Worm (Caenorhabditis elegans) whole organism, L1 larva: ENCODE data around the gene vps-24.

ENCODE experiments used
- C04F5.9 ChIP-seq: sonication (generic microtip); optimal IDR thresholded peaks from 2 replicates; lab custom pipeline; 2016; ENCODE audit warnings: missing genetic modification characterization, missing compliant biosample characterization
- aha-1 ChIP-seq: fragments of 150-350 bp; optimal IDR thresholded peaks from 2 replicates; lab custom pipeline; 2014; ENCODE audit warnings: missing biosample characterization, missing genetic modification characterization
- blmp-1 ChIP-seq: fragments of 150-350 bp; optimal IDR thresholded peaks from 2 replicates; lab custom pipeline; 2014; ENCODE audit warnings: missing biosample characterization, missing genetic modification characterization
- ceh-63 ChIP-seq: fragments of 200-800 bp; sonication (Bioruptor generic); optimal IDR thresholded peaks from 2 replicates; lab custom pipeline; 2018; ENCODE audit warnings: mild to moderate bottlenecking, missing genetic modification characterization, missing compliant biosample characterization
- ceh-8 ChIP-seq: fragments of 200-800 bp; sonication (Bioruptor generic); optimal IDR thresholded peaks from 2 replicates; lab custom pipeline; 2018; ENCODE audit warnings: mild to moderate bottlenecking, missing genetic modification characterization, moderate library complexity, missing compliant biosample characterization
- ceh-82 ChIP-seq, 3 experiments: fragments of 150-350 bp in 1 of 3; sonication (generic microtip) in 2 of 3; optimal IDR thresholded peaks; 2 replicates each; lab custom pipeline; 2014 to 2017; ENCODE audit warnings: missing biosample characterization in 3 of 3, missing genetic modification characterization in 3 of 3
- ceh-88 ChIP-seq: fragments of 200-800 bp; sonication (Bioruptor generic); IDR thresholded peaks from 2 replicates; pipeline ENCODE4 v1.3.6; 2022; ENCODE audit warnings: missing genetic modification characterization, missing compliant biosample characterization
- ceh-90 ChIP-seq: sonication (generic microtip); optimal IDR thresholded peaks from 2 replicates; lab custom pipeline; 2016; ENCODE audit warnings: missing genetic modification characterization, missing compliant biosample characterization
- dsc-1 ChIP-seq: sonication (generic microtip); optimal IDR thresholded peaks from 2 replicates; lab custom pipeline; 2016; ENCODE audit warnings: mild to moderate bottlenecking, missing genetic modification characterization, missing compliant biosample characterization
- efl-1 ChIP-seq, 4 experiments: fragments of 150-350 bp; optimal IDR thresholded peaks in 3 of 4; peaks in 1 of 4; 1 replicate in 1 of 4; 2 replicates in 3 of 4; lab custom pipeline; 2014; ENCODE audit warnings: missing biosample characterization in 2 of 4, missing genetic modification characterization in 2 of 4, missing genetic modification reagents in 2 of 4
- elt-3 ChIP-seq, 6 experiments: fragments of 150-350 bp in 1 of 6; sonication (generic microtip); optimal IDR thresholded peaks; 2 replicates each; lab custom pipeline; 2017 to 2018; ENCODE audit warnings: missing biosample characterization in 6 of 6, missing genetic modification characterization in 6 of 6, inconsistent platforms in 1 of 6
- ets-5 ChIP-seq: fragments of 200-800 bp; sonication (Bioruptor generic); IDR thresholded peaks from 2 replicates; pipeline ENCODE4 v1.3.6; 2022; ENCODE audit warnings: missing genetic modification characterization, missing compliant biosample characterization
- fkh-4 ChIP-seq: sonication (generic microtip); optimal IDR thresholded peaks from 2 replicates; lab custom pipeline; 2016; ENCODE audit warnings: missing compliant biosample characterization, missing genetic modification characterization, borderline replicate concordance
- fkh-8 ChIP-seq: sonication (generic microtip); optimal IDR thresholded peaks from 2 replicates; lab custom pipeline; 2016; ENCODE audit warnings: mild to moderate bottlenecking, missing genetic modification characterization, missing compliant biosample characterization
- hlh-4 ChIP-seq: sonication (generic microtip); optimal IDR thresholded peaks from 2 replicates; lab custom pipeline; 2016; ENCODE audit warnings: mild to moderate bottlenecking, missing genetic modification characterization, missing compliant biosample characterization
- isw-1 ChIP-seq: fragments of 200-800 bp; sonication (Bioruptor generic); IDR thresholded peaks from 2 replicates; pipeline ENCODE4 v1.3.6; 2022; ENCODE audit warnings: missing genetic modification characterization, missing compliant biosample characterization
- lin-14 ChIP-seq: fragments of 200-800 bp; sonication (Bioruptor generic); optimal IDR thresholded peaks from 2 replicates; lab custom pipeline; 2018; ENCODE audit warnings: mild to moderate bottlenecking, missing genetic modification characterization, moderate library complexity, missing compliant biosample characterization
- lin-15B ChIP-seq: fragments of 150-350 bp; sonication (generic microtip); optimal IDR thresholded peaks from 3 replicates; lab custom pipeline; 2014; ENCODE audit warnings: missing biosample characterization, missing genetic modification characterization
- lin-35 ChIP-seq, 2 experiments: fragments of 150-350 bp; optimal IDR thresholded peaks; 2 replicates each; lab custom pipeline; 2014; ENCODE audit warnings: missing biosample characterization in 2 of 2, missing genetic modification characterization in 2 of 2, missing genetic modification reagents in 2 of 2
- lin-39 ChIP-seq: fragments of 150-350 bp; optimal IDR thresholded peaks from 2 replicates; lab custom pipeline; 2014; ENCODE audit warnings: missing biosample characterization, missing genetic modification reagents, missing genetic modification characterization
- lsy-2 ChIP-seq, 2 experiments: fragments of 150-350 bp; optimal IDR thresholded peaks; 2 replicates each; lab custom pipeline; 2014; ENCODE audit warnings: missing biosample characterization in 2 of 2, missing genetic modification characterization in 2 of 2
- mab-9 ChIP-seq: fragments of 200-800 bp; sonication (Bioruptor generic); IDR thresholded peaks from 2 replicates; pipeline ENCODE4 v1.3.6; 2022; ENCODE audit warnings: missing genetic modification reagents, missing genetic modification characterization, missing compliant biosample characterization
- mdl-1 ChIP-seq, 2 experiments: fragments of 150-350 bp; optimal IDR thresholded peaks; 2 replicates each; lab custom pipeline; 2014 to 2017; ENCODE audit warnings: missing biosample characterization in 2 of 2, missing genetic modification characterization in 2 of 2, inconsistent platforms in 1 of 2
- nhr-12 ChIP-seq: sonication (generic microtip); optimal IDR thresholded peaks from 2 replicates; lab custom pipeline; 2017; ENCODE audit warnings: missing biosample characterization, missing genetic modification characterization
- nhr-20 ChIP-seq: sonication (generic microtip); optimal IDR thresholded peaks from 2 replicates; lab custom pipeline; 2016; ENCODE audit warnings: mild to moderate bottlenecking, missing genetic modification characterization, missing compliant biosample characterization
- nhr-71 ChIP-seq: sonication (generic microtip); optimal IDR thresholded peaks from 2 replicates; lab custom pipeline; 2016; ENCODE audit warnings: mild to moderate bottlenecking, missing genetic modification characterization, moderate library complexity, missing compliant biosample characterization
- nhr-76 ChIP-seq: sonication (generic microtip); optimal IDR thresholded peaks from 2 replicates; lab custom pipeline; 2017; ENCODE audit warnings: missing biosample characterization, missing genetic modification characterization
- nhr-77 ChIP-seq: fragments of 150-350 bp; optimal IDR thresholded peaks from 2 replicates; lab custom pipeline; 2014; ENCODE audit warnings: missing biosample characterization, missing genetic modification characterization
- nhr-84 ChIP-seq: sonication (generic microtip); optimal IDR thresholded peaks from 2 replicates; lab custom pipeline; 2017; ENCODE audit warnings: missing biosample characterization, missing genetic modification characterization
- nhr-85 ChIP-seq: sonication (generic microtip); peaks from one replicate; lab custom pipeline; 2016; ENCODE audit warnings: missing genetic modification characterization, inconsistent platforms, missing compliant biosample characterization
- pqm-1 ChIP-seq: sonication (generic microtip); optimal IDR thresholded peaks from 3 replicates; lab custom pipeline; 2017; ENCODE audit warnings: missing biosample characterization, missing genetic modification characterization
- skn-1 ChIP-seq: fragments of 150-350 bp; optimal IDR thresholded peaks from 2 replicates; lab custom pipeline; 2014; ENCODE audit warnings: missing biosample characterization, missing genetic modification characterization
- snpc-4 ChIP-seq: fragments of 150-350 bp; optimal IDR thresholded peaks from 2 replicates; lab custom pipeline; 2014; ENCODE audit warnings: missing biosample characterization, missing genetic modification characterization
- snu-23 ChIP-seq: sonication (generic microtip); optimal IDR thresholded peaks from 2 replicates; lab custom pipeline; 2016; ENCODE audit warnings: missing genetic modification characterization, missing compliant biosample characterization
- sox-4 ChIP-seq: sonication (generic microtip); optimal IDR thresholded peaks from 2 replicates; lab custom pipeline; 2016; ENCODE audit warnings: missing genetic modification characterization, missing compliant biosample characterization
- sptf-1 ChIP-seq: fragments of 150-350 bp; optimal IDR thresholded peaks from 2 replicates; lab custom pipeline; 2014; ENCODE audit warnings: missing biosample characterization, missing genetic modification characterization
- tbx-2 ChIP-seq: sonication (generic microtip); optimal IDR thresholded peaks from 2 replicates; lab custom pipeline; 2016; ENCODE audit warnings: missing genetic modification characterization, missing compliant biosample characterization
- unc-86 ChIP-seq: sonication (generic microtip); optimal IDR thresholded peaks from 2 replicates; lab custom pipeline; 2016; ENCODE audit warnings: missing genetic modification characterization, missing compliant biosample characterization
- unc-98 ChIP-seq: fragments of 200-800 bp; sonication (Bioruptor generic); IDR thresholded peaks from 2 replicates; pipeline ENCODE4 v1.3.6; 2022; ENCODE audit warnings: missing genetic modification characterization, missing compliant biosample characterization
- vab-15 ChIP-seq: sonication (generic microtip); optimal IDR thresholded peaks from 2 replicates; lab custom pipeline; 2017; ENCODE audit warnings: missing genotype, mild to moderate bottlenecking, missing genetic modification characterization, missing compliant biosample characterization
- xbp-1 ChIP-seq: sonication (generic microtip); optimal IDR thresholded peaks from 2 replicates; lab custom pipeline; 2016; ENCODE audit warnings: missing genetic modification characterization, missing compliant biosample characterization
- zag-1 ChIP-seq: fragments of 150-350 bp; optimal IDR thresholded peaks from 2 replicates; lab custom pipeline; 2014; ENCODE audit warnings: missing biosample characterization, missing genetic modification characterization
- zip-4 ChIP-seq: fragments of 200-800 bp; sonication (Bioruptor generic); optimal IDR thresholded peaks from 2 replicates; lab custom pipeline; 2018; ENCODE audit warnings: mild to moderate bottlenecking, missing genetic modification characterization, moderate library complexity, missing compliant biosample characterization
- ztf-11 ChIP-seq, 2 experiments: sonication (generic microtip); optimal IDR thresholded peaks; 2 replicates each; lab custom pipeline; 2016 to 2017; ENCODE audit warnings: missing genetic modification characterization in 2 of 2, missing biosample characterization in 1 of 2, missing compliant biosample characterization in 1 of 2
- ztf-4 ChIP-seq: fragments of 150-350 bp; optimal IDR thresholded peaks from 2 replicates; lab custom pipeline; 2014; ENCODE audit warnings: missing biosample characterization, missing genetic modification characterization

Gene vps-24

DNA sequence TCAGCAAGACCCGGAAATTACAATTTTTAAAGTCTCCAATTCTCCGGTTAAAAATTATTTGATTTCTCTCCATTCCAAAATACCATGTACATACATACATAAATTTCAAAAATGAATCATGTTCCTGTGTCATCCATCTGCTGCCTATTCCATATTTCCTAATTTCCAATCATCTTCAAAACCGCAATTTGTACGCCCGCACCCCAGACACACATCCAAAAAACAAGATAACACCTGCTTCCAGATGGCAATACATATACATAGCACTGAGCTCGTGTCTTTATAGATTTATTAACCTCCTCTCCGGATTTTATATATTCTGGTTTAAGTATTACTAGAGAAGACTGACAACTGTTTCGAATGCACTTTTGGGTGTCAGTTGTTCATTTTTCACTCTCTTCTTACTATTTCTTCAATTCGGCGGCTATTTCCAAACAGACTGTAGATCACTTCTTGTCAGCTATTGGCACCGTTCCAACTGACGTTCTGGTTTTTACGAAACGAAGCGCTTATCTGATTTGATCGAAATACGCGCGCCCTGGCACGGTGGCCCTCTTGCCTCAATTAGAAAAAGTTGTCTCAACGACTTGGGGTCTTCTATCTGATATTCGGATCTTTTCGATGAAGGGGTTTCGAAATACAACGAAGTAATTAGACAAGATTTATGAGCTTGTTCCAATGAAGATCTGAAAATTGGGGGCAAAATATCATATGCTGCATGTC lies 12.0 kb upstream of the vps-24 start:
- TF ChIP-seq nhr-85 (tag; lab: Kevin White, UChicago) (peak; percentile 66), lin-14 (GFP tag; lab: Kevin White, UChicago) (peak; percentile 14), fkh-8 (tag; lab: Kevin White, UChicago) (no peak), ztf-11 (tag; optimal IDR thresholded peaks at IDR 0.05; lab: Kevin White, UChicago) (peak in 1 of 2 experiments; percentile 87), lsy-2 (tag; optimal IDR thresholded peaks at IDR 0.05; lab: Kevin White, UChicago) (no peak), vab-15 (tag; lab: Kevin White, UChicago) (no peak), nhr-12 (tag; lab: Kevin White, UChicago) (no peak), efl-1 (optimal IDR thresholded peaks at IDR 0.05; lab: Kevin White, UChicago) (no peak), efl-1 (GFP tag; optimal IDR thresholded peaks at IDR 0.05 in 1 of 2; lab: Kevin White, UChicago) (peak in 1 of 2 experiments; percentile 64), lin-39 (tag; lab: Kevin White, UChicago) (no peak), tbx-2 (tag; lab: Kevin White, UChicago) (peak; percentile 58), snpc-4 (no peak), blmp-1 (peak; percentile 11)
- TF ChIP-seq, all 84 proteins: peak for 6

DNA sequence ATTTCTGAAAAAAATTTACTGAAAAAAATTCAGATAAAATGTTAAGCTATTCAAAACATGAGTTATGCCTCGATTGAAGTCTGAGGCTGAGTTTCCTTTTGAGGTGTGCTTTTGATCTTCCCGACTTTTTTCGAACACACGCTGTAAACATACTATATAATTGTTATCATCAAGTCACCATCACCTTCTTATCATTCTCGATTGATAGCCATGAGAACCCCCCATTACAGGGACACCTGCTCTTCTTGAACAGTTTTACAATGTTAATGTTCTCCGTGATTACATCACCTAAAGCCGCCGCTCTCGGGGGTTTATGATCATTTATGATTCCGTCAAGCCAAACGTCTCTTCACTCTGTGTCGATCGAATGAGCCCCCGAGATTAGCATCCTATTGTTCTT lies 9.6 kb upstream of the vps-24 start:
- TF ChIP-seq efl-1 (optimal IDR thresholded peaks at IDR 0.05; lab: Kevin White, UChicago) (no peak), efl-1 (GFP tag; optimal IDR thresholded peaks at IDR 0.05 in 1 of 2; lab: Kevin White, UChicago) (peak in 1 of 2 experiments; percentile 29), blmp-1 (no peak)

DNA sequence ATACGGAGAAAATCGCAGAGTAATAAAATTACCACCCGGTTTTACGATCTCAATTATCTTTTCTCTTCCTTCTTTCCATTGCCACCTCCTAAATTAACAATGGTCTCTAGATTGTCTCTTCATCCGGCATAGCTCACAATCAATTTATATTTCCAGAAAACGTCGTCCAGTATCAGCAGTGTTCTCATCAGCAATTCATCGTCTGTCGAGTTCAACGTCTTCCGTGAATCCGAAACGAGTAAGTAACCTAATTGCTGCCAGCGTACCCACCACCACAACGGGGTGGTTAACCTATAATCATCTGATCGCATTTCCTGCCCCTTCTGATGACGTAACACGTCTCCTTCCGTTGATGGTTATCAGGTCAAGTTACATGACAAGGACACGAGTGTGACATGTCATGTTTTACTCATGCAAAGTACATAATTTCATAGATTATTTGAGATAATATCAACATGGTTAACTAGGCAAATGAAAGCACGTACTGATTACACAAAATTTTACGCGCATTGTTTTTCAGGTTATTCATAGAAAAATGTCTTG lies 7.8 kb upstream of the vps-24 start:
- TF ChIP-seq ceh-82 (tag; optimal IDR thresholded peaks at IDR 0.05; lab: Kevin White, UChicago) (no peak), hlh-4 (tag; lab: Kevin White, UChicago) (no peak), unc-86 (no peak), nhr-76 (no peak), zip-4 (no peak), ceh-63 (no peak), nhr-84 (tag; lab: Kevin White, UChicago) (no peak), efl-1 (optimal IDR thresholded peaks at IDR 0.05; lab: Kevin White, UChicago) (no peak), efl-1 (GFP tag; optimal IDR thresholded peaks at IDR 0.05 in 1 of 2; lab: Kevin White, UChicago) (no peak), ztf-4 (tag; lab: Kevin White, UChicago) (no peak), ceh-90 (no peak), xbp-1 (no peak), snpc-4 (no peak), fkh-8 (tag; lab: Kevin White, UChicago) (no peak), fkh-4 (tag; lab: Kevin White, UChicago) (no peak), mab-9 (GFP tag; lab: Robert Waterston, UW) (no peak), ztf-11 (tag; optimal IDR thresholded peaks at IDR 0.05; lab: Kevin White, UChicago) (no peak), lin-39 (tag; lab: Kevin White, UChicago) (no peak), snu-23 (GFP tag; lab: Kevin White, UChicago) (peak; percentile 3), nhr-77 (tag; lab: Kevin White, UChicago) (no peak), lin-15B (tag; lab: Kevin White, UChicago) (no peak), unc-98 (GFP tag; lab: Robert Waterston, UW) (no peak), lin-35 (GFP tag; optimal IDR thresholded peaks at IDR 0.05; lab: Kevin White, UChicago) (peak in 1 of 2 experiments; percentile 55), pqm-1 (tag; lab: Kevin White, UChicago) (no peak), C04F5.9 (no peak), ets-5 (no peak), dsc-1 (tag; lab: Kevin White, UChicago) (no peak), nhr-12 (tag; lab: Kevin White, UChicago) (no peak), sox-4 (tag; lab: Kevin White, UChicago) (no peak), isw-1 (GFP tag; lab: Robert Waterston, UW) (no peak), zag-1 (tag; lab: Kevin White, UChicago) (no peak), nhr-71 (peak; percentile 20), elt-3 (tag; optimal IDR thresholded peaks at IDR 0.05; lab: Kevin White, UChicago) (peak in 1 of 6 experiments; percentile 25), ceh-8 (GFP tag; lab: Kevin White, UChicago) (no peak), blmp-1 (peak; percentile 33), nhr-20 (tag; lab: Kevin White, UChicago) (peak; percentile 34), lin-14 (GFP tag; lab: Kevin White, UChicago) (peak; percentile 22), mdl-1 (tag; optimal IDR thresholded peaks at IDR 0.05; lab: Kevin White, UChicago) (no peak), nhr-85 (tag; lab: Kevin White, UChicago) (peak; percentile 68), skn-1 (tag; lab: Kevin White, UChicago) (no peak), vab-15 (tag; lab: Kevin White, UChicago) (no peak), sptf-1 (tag; lab: Kevin White, UChicago) (no peak), aha-1 (tag; lab: Kevin White, UChicago) (no peak), ceh-88 (GFP tag; lab: Robert Waterston, UW) (no peak)
